Fruit fly (Drosophila melanogaster) whole organism, embryonic: ENCODE data around the gene CG43400.

Experiments used
- BtbVII ChIP-seq: fragments of 200-800 bp; sonication (Bioruptor generic); optimal IDR thresholded peaks from 3 replicates; lab custom pipeline; 2017; ENCODE audit warnings: missing biosample characterization, mild to moderate bottlenecking, missing genetic modification characterization
- CG10366 ChIP-seq: fragments of 200-800 bp; sonication (Bioruptor generic); IDR thresholded peaks from 2 replicates; pipeline ENCODE4 v1.3.6; 2022; ENCODE audit warnings: missing biosample characterization, missing genetic modification characterization
- CG13775 ChIP-seq: fragments of 200-800 bp; sonication (Bioruptor generic); optimal IDR thresholded peaks from 3 replicates; lab custom pipeline; 2017; ENCODE audit warnings: missing biosample characterization, mild to moderate bottlenecking, missing genetic modification characterization
- CG14860 ChIP-seq: fragments of 200-800 bp; sonication (Bioruptor generic); IDR thresholded peaks from 3 replicates; pipeline ENCODE4 v1.3.6; 2022; ENCODE audit warnings: missing biosample characterization, missing genetic modification characterization; ENCODE audit not compliant: partially characterized antibody
- CG16779 ChIP-seq: fragments of 200-800 bp; sonication (Bioruptor generic); IDR thresholded peaks from 2 replicates; pipeline ENCODE4 v1.3.6; 2022; ENCODE audit warnings: missing biosample characterization, missing genetic modification characterization
- CG18476 ChIP-seq: fragments of 200-800 bp; sonication (Bioruptor generic); optimal IDR thresholded peaks from 2 replicates; lab custom pipeline; 2016; ENCODE audit warnings: missing biosample characterization, mild to moderate bottlenecking, missing genetic modification characterization
- CG7745 ChIP-seq: fragments of 200-800 bp; sonication (Bioruptor generic); optimal IDR thresholded peaks from 2 replicates; lab custom pipeline; 2018; ENCODE audit warnings: missing biosample characterization, mild to moderate bottlenecking, missing genetic modification characterization, moderate library complexity
- Hmr ChIP-seq: fragments of 200-800 bp; sonication (Bioruptor generic); optimal IDR thresholded peaks from 3 replicates; lab custom pipeline; 2017; ENCODE audit warnings: mild to moderate bottlenecking, missing biosample characterization, missing genetic modification reagents, missing genetic modification characterization
- NK7.1 ChIP-seq: fragments of 200-800 bp; sonication (Bioruptor generic); optimal IDR thresholded peaks from 3 replicates; lab custom pipeline; 2016; ENCODE audit warnings: missing biosample characterization, missing genetic modification characterization
- ab ChIP-seq: fragments of 200-800 bp; sonication (Bioruptor generic); optimal IDR thresholded peaks from 2 replicates; lab custom pipeline; 2016; ENCODE audit warnings: missing biosample characterization, missing genetic modification characterization
- chinmo ChIP-seq: fragments of 200-800 bp; sonication (Bioruptor generic); IDR thresholded peaks from 4 replicates; pipeline ENCODE4 v1.3.6; 2022; ENCODE audit warnings: missing biosample characterization, missing genetic modification characterization; ENCODE audit not compliant: partially characterized antibody
- rib ChIP-seq: fragments of 200-800 bp; sonication (Bioruptor generic); IDR thresholded peaks from 2 replicates; pipeline ENCODE4 v1.3.6; 2022; ENCODE audit warnings: missing biosample characterization, missing genetic modification characterization
- sc ChIP-seq, 3 experiments: fragments of >200 bp in 2 of 3; fragments of 200-800 bp in 1 of 3; sonication (Bioruptor generic) in 1 of 3; optimal IDR thresholded peaks; 2 replicates in 2 of 3; 3 replicates in 1 of 3; lab custom pipeline; 2017; ENCODE audit warnings: mild to moderate bottlenecking in 1 of 3, missing biosample characterization in 1 of 3, missing genetic modification characterization in 1 of 3, missing genetic modification reagents in 1 of 3
- tio ChIP-seq: fragments of 200-800 bp; sonication (Bioruptor generic); optimal IDR thresholded peaks from 2 replicates; lab custom pipeline; 2017; ENCODE audit warnings: missing biosample characterization, missing genetic modification characterization, inconsistent platforms

DNA sequence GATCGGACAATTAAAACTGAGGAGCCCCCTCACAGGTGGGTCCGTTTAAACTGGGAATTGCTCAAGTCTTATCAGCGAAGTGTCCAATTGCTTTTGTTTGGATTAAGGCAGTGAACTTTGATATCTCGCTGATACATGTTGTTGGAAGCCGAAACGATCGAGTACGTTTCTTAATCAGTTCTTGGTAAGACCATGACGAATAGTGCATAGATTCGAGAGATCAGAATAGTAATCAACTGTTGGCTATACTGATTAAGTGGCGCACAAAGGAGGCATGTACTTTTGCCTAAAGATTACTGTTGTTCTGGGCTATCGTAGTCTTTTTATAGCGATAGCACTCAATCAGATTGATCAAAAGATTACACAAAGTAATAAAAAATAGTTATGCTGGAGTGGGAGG lies 39.0 kb upstream of the CG43400 start:
- TF ChIP-seq CG14860 (GFP tag; lab: Robert Waterston, UW) (no peak), chinmo (GFP tag; lab: Robert Waterston, UW) (0 out of 4 replicates have a peak, but pooled peaks have one; percentile 63), CG13775 (GFP tag; lab: Kevin White, UChicago) (no peak), BtbVII (no peak), CG16779 (GFP tag; lab: Robert Waterston, UW) (no peak), ab (GFP tag; lab: Kevin White, UChicago) (no peak), CG7745 (tag; lab: Kevin White, UChicago) (no peak), rib (GFP tag; lab: Robert Waterston, UW) (no peak), NK7.1 (GFP tag; lab: Kevin White, UChicago) (no peak), tio (GFP tag; lab: Kevin White, UChicago) (no peak), CG18476 (GFP tag; lab: Kevin White, UChicago) (no peak), CG10366 (GFP tag; lab: Robert Waterston, UW) (no peak), Hmr (GFP tag; lab: Kevin White, UChicago) (no peak), sc (optimal IDR thresholded peaks at IDR 0.05; lab: Kevin White, UChicago) (no peak), sc (GFP tag; optimal IDR thresholded peaks at IDR 0.05; lab: Kevin White, UChicago) (no peak)
